Fruit fly (Drosophila melanogaster) S2 (cell line): ENCODE results near the gene CG9173.

Experiments
- CG8478 ChIP-seq: fragments of >200 bp; optimal IDR thresholded peaks from 2 replicates; lab custom pipeline; 2018
- CTCF ChIP-seq, 2 experiments: fragments of >200 bp; optimal IDR thresholded peaks; 2 replicates each; lab custom pipeline; 2018

DNA sequence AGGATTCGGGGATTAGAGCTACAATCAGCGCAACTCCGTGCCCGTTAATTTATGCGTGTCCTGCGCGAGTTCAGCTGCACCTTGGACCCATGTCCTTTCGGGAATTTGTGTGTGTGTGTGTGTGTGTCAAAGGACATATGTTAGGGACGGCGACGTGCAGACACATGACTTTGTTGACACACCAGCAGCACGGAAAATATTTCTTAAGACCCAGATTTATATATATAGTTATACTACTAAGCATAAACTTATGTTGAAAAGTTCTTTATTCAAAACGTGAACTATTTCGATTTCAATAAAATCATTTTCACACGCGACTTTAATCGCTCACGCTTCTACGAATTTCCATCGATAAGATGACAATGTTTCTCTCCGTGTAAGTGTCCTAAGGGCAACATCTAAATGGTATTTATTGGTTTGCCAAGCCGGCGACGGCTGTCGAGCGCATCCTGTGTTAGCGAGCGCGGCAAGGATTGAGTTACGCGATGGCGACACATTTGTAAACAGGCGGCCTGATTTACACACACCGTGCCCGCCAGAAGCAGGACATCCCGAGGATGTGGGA, 8.3 kb upstream of the CG9173 start:
- no peak for TF ChIP-seq CG8478 (lab: Kevin White, UChicago)
- no peak for TF ChIP-seq CTCF (optimal IDR thresholded peaks at IDR 0.05; lab: Kevin White, UChicago)
